Worm (Caenorhabditis elegans) whole organism, L4 larva: ENCODE results near the gene R02E4.2.
A peak's percentile ranks its signal among the peaks of the same experiment; 100 is the strongest.

Experiments
- F10B5.3 ChIP-seq: sonication (generic microtip); optimal IDR thresholded peaks from 2 replicates; lab custom pipeline; 2016; ENCODE audit warnings: mild to moderate bottlenecking, missing genetic modification characterization, missing compliant biosample characterization
- Y5F2A.4 ChIP-seq: fragments of 200-800 bp; sonication (Bioruptor generic); optimal IDR thresholded peaks from 2 replicates; lab custom pipeline; 2018; ENCODE audit warnings: mild to moderate bottlenecking, missing genetic modification characterization, missing compliant biosample characterization
- ZK546.5 ChIP-seq, 2 experiments: sonication (generic microtip); optimal IDR thresholded peaks; 2 replicates each; lab custom pipeline; 2017; ENCODE audit warnings: missing biosample characterization in 2 of 2, missing genetic modification characterization in 2 of 2
- aha-1 ChIP-seq: fragments of 150-350 bp; peaks from one replicate; lab custom pipeline; 2014; ENCODE audit warnings: missing biosample characterization, missing genetic modification characterization
- ama-1 ChIP-seq: fragments of 150-350 bp; optimal IDR thresholded peaks from 2 replicates; lab custom pipeline; 2014; ENCODE audit warnings: inconsistent platforms, mixed read lengths
- arid-1 ChIP-seq: fragments of 200-800 bp; sonication (Bioruptor generic); conservative IDR thresholded peaks from 2 replicates; pipeline ENCODE4 v1.3.6; 2022; ENCODE audit warnings: missing genetic modification reagents, missing genetic modification characterization, missing compliant biosample characterization
- attf-4 ChIP-seq: sonication (generic microtip); optimal IDR thresholded peaks from 3 replicates; lab custom pipeline; 2017; ENCODE audit warnings: missing biosample characterization, missing genetic modification characterization
- ceh-28 ChIP-seq: fragments of 150-350 bp; optimal IDR thresholded peaks from 2 replicates; lab custom pipeline; 2014; ENCODE audit warnings: missing biosample characterization, missing genetic modification reagents, missing genetic modification characterization
- ceh-44 ChIP-seq: fragments of 200-800 bp; sonication (Bioruptor generic); IDR thresholded peaks from 2 replicates; pipeline ENCODE4 v1.3.6; 2022; ENCODE audit warnings: missing genetic modification reagents, missing genetic modification characterization, missing compliant biosample characterization
- ceh-62 ChIP-seq: sonication (generic microtip); optimal IDR thresholded peaks from 2 replicates; lab custom pipeline; 2017; ENCODE audit warnings: missing biosample characterization, missing genetic modification characterization
- cey-2 ChIP-seq: sonication (generic microtip); optimal IDR thresholded peaks from 3 replicates; lab custom pipeline; 2017; ENCODE audit warnings: missing genetic modification characterization, mild to moderate bottlenecking, missing compliant biosample characterization, antibody characterized with exemption, borderline replicate concordance; ENCODE audit not compliant: insufficient read depth
- daf-16 ChIP-seq, 3 experiments: sonication (generic microtip); optimal IDR thresholded peaks; 2 replicates each; lab custom pipeline; 2016 to 2017; ENCODE audit warnings: missing genetic modification characterization in 3 of 3, missing genetic modification reagents in 3 of 3, mild to moderate bottlenecking in 2 of 3, missing compliant biosample characterization in 2 of 3, missing biosample characterization in 1 of 3, moderate library complexity in 1 of 3
- daf-19 ChIP-seq: fragments of 200-800 bp; sonication (Bioruptor generic); conservative IDR thresholded peaks from 2 replicates; pipeline ENCODE4 v1.3.6; 2022; ENCODE audit warnings: missing genetic modification characterization, missing compliant biosample characterization
- dmd-9 ChIP-seq: fragments of 200-800 bp; sonication (Bioruptor generic); IDR thresholded peaks from 2 replicates; pipeline ENCODE4 v1.3.6; 2022; ENCODE audit warnings: missing genetic modification reagents, missing genetic modification characterization, missing compliant biosample characterization
- duxl-1 ChIP-seq: sonication (generic microtip); optimal IDR thresholded peaks from 2 replicates; lab custom pipeline; 2016; ENCODE audit warnings: mild to moderate bottlenecking, missing genetic modification characterization, moderate library complexity, missing compliant biosample characterization; ENCODE audit not compliant: poor library complexity
- egl-43 ChIP-seq: fragments of 200-800 bp; sonication (Bioruptor generic); IDR thresholded peaks from 2 replicates; pipeline ENCODE4 v1.3.6; 2022; ENCODE audit warnings: missing genetic modification reagents, missing genetic modification characterization, missing compliant biosample characterization
- hif-1 ChIP-seq, 2 experiments: sonication (generic microtip); optimal IDR thresholded peaks; 2 replicates each; lab custom pipeline; 2016 to 2017; ENCODE audit warnings: missing compliant biosample characterization in 2 of 2, missing genetic modification characterization in 2 of 2, missing genetic modification reagents in 2 of 2, missing genotype in 2 of 2, mild to moderate bottlenecking in 1 of 2
- hlh-11 ChIP-seq: fragments of 200-800 bp; sonication (Bioruptor generic); optimal IDR thresholded peaks from 2 replicates; lab custom pipeline; 2018; ENCODE audit warnings: mild to moderate bottlenecking, missing genetic modification characterization, missing compliant biosample characterization
- lim-7 ChIP-seq: fragments of 200-800 bp; sonication (Bioruptor generic); IDR thresholded peaks from 2 replicates; pipeline ENCODE4 v1.3.6; 2022; ENCODE audit warnings: missing genetic modification characterization, missing compliant biosample characterization
- lin-13 ChIP-seq: fragments of 150-350 bp; optimal IDR thresholded peaks from 2 replicates; lab custom pipeline; 2014; ENCODE audit warnings: missing biosample characterization, missing genetic modification reagents, missing genetic modification characterization
- lin-29 ChIP-seq: fragments of 200-800 bp; sonication (Bioruptor generic); IDR thresholded peaks from 2 replicates; pipeline ENCODE4 v1.3.6; 2022; ENCODE audit warnings: missing genetic modification reagents, missing genetic modification characterization, missing compliant biosample characterization
- mxl-2 ChIP-seq: fragments of 200-800 bp; sonication (Bioruptor generic); conservative IDR thresholded peaks from 2 replicates; pipeline ENCODE4 v1.3.6; 2022; ENCODE audit warnings: missing genetic modification reagents, missing genetic modification characterization, missing compliant biosample characterization
- mxl-3 ChIP-seq: fragments of 200-800 bp; sonication (Bioruptor generic); optimal IDR thresholded peaks from 2 replicates; lab custom pipeline; 2018; ENCODE audit warnings: mild to moderate bottlenecking, missing genetic modification characterization, missing compliant biosample characterization
- nhr-10 ChIP-seq: fragments of 150-350 bp; optimal IDR thresholded peaks from 2 replicates; lab custom pipeline; 2014; ENCODE audit warnings: missing biosample characterization, missing genetic modification characterization
- nhr-11 ChIP-seq: fragments of 150-350 bp; optimal IDR thresholded peaks from 2 replicates; lab custom pipeline; 2014; ENCODE audit warnings: missing biosample characterization, missing genetic modification characterization
- nhr-48 ChIP-seq: sonication (generic microtip); optimal IDR thresholded peaks from 2 replicates; lab custom pipeline; 2016; ENCODE audit warnings: mild to moderate bottlenecking, missing genetic modification characterization, missing compliant biosample characterization
- pha-4 ChIP-seq, 2 experiments: fragments of 150-350 bp in 1 of 2; fragments of 200-800 bp in 1 of 2; sonication (Bioruptor generic) in 1 of 2; IDR thresholded peaks in 1 of 2; optimal IDR thresholded peaks in 1 of 2; 2 replicates each; pipeline versions ENCODE4 v1.3.6 to Lab custom; 2014 to 2022; ENCODE audit warnings: missing genetic modification characterization in 2 of 2, missing genetic modification reagents in 2 of 2, missing biosample characterization in 1 of 2, missing compliant biosample characterization in 1 of 2
- pqm-1 ChIP-seq: sonication (generic microtip); optimal IDR thresholded peaks from 2 replicates; lab custom pipeline; 2017; ENCODE audit warnings: missing biosample characterization, missing genetic modification characterization
- set-16 ChIP-seq: fragments of 200-800 bp; sonication (Bioruptor generic); IDR thresholded peaks from 2 replicates; pipeline ENCODE4 v1.3.6; 2022; ENCODE audit warnings: missing genetic modification reagents, missing genetic modification characterization, missing compliant biosample characterization
- skn-1 ChIP-seq: fragments of 150-350 bp; optimal IDR thresholded peaks from 2 replicates; lab custom pipeline; 2014; ENCODE audit warnings: missing biosample characterization, missing genetic modification characterization
- spr-1 ChIP-seq: sonication (generic microtip); optimal IDR thresholded peaks from 2 replicates; lab custom pipeline; 2016; ENCODE audit warnings: mild to moderate bottlenecking, missing genetic modification characterization, missing compliant biosample characterization
- tag-97 ChIP-seq: fragments of 200-800 bp; sonication (Bioruptor generic); IDR thresholded peaks from 2 replicates; pipeline ENCODE4 v1.3.6; 2022; ENCODE audit warnings: missing genetic modification characterization, missing compliant biosample characterization
- unc-62 ChIP-seq, 3 experiments: fragments of 150-350 bp in 1 of 3; sonication (generic microtip); optimal IDR thresholded peaks in 2 of 3; peaks in 1 of 3; 1 replicate in 1 of 3; 2 replicates in 2 of 3; lab custom pipeline; 2014 to 2017; ENCODE audit warnings: missing biosample characterization in 3 of 3, missing genetic modification characterization in 3 of 3, missing genetic modification reagents in 3 of 3, missing genotype in 1 of 3

Gene R02E4.2

ce11 chrX:4106896-4107505 lies at the start of gene R02E4.2:
Gene R02E4.2 (plus strand): TSS chrX:4107455.
- TF ChIP-seq ceh-44 (GFP tag; lab: Robert Waterston, UW) (no peak), unc-62 (GFP tag; optimal IDR thresholded peaks at IDR 0.05 in 1 of 2; lab: Kevin White, UChicago) (peak in 1 of 2 experiments; percentile 67), unc-62 (tag; optimal IDR thresholded peaks at IDR 0.05; lab: Kevin White, UChicago) (no peak)

- TF ChIP-seq set-16 (GFP tag; lab: Robert Waterston, UW) (peak; percentile 85), attf-4 (tag; lab: Kevin White, UChicago) (no peak)
Observed at ce11 chrX:4061968-4062367, 45.3 kb upstream of the R02E4.2 start.

ce11 chrX:4068180-4068579 lies 39.1 kb upstream of the R02E4.2 start:
- no peak for TF ChIP-seq nhr-48 (tag; lab: Kevin White, UChicago)
- no peak for TF ChIP-seq arid-1 (GFP tag; lab: Robert Waterston, UW)
- TF ChIP-seq mxl-3 (GFP tag; lab: Kevin White, UChicago), result no peak
- TF ChIP-seq unc-62 (GFP tag; optimal IDR thresholded peaks at IDR 0.05 in 1 of 2; lab: Kevin White, UChicago), result peak in 1 of 2 experiments; percentile 70
- TF ChIP-seq unc-62 (tag; optimal IDR thresholded peaks at IDR 0.05; lab: Kevin White, UChicago), result no peak
- no peak for TF ChIP-seq lim-7

- TF ChIP-seq ceh-62 (tag; lab: Kevin White, UChicago) (no peak), spr-1 (tag; lab: Kevin White, UChicago) (no peak), Y5F2A.4 (GFP tag; lab: Kevin White, UChicago) (no peak), skn-1 (tag; lab: Kevin White, UChicago) (no peak), pha-4 (GFP tag; IDR thresholded peaks at IDR 0.05; lab: Robert Waterston, UW) (no peak), pha-4 (tag; optimal IDR thresholded peaks at IDR 0.05; lab: Kevin White, UChicago) (no peak), pqm-1 (tag; lab: Kevin White, UChicago) (no peak), dmd-9 (GFP tag; lab: Robert Waterston, UW) (no peak), F10B5.3 (tag; lab: Kevin White, UChicago) (no peak), aha-1 (no peak), ZK546.5 (tag; optimal IDR thresholded peaks at IDR 0.05; lab: Kevin White, UChicago) (no peak), hif-1 (tag; optimal IDR thresholded peaks at IDR 0.05; lab: Kevin White, UChicago) (no peak)
Observed at ce11 chrX:4072501-4072900, 34.8 kb upstream of the R02E4.2 start.

DNA sequence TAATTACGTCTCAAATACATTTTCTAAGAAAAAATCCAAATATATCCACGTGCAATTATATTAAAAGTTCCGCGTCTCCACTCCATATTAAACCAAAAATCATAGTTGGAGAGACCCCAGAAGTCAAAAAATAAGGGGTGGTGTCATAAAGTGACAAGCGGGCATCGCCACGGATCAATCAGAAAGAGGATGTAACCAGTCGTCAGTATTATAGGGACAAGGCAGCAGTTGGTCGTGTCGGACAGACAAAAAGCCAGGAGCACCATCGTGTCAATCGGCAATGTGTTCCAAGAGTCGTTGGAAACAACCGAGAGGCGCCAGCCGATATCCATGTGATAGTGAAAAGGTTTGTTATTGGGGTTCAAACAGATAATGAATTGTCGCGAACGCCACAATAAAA lies 31.3 kb upstream of the R02E4.2 start:
- TF ChIP-seq hlh-11 (tag; lab: Kevin White, UChicago) (peak; percentile 46), daf-16 (GFP tag; optimal IDR thresholded peaks at IDR 0.05; lab: Kevin White, UChicago) (peak in 1 of 2 experiments; percentile 68), daf-16 (tag; optimal IDR thresholded peaks at IDR 0.05; lab: Kevin White, UChicago) (no peak), ama-1 (no peak), nhr-11 (peak; percentile 34), lin-29 (no peak)
- TF ChIP-seq, all 104 proteins: peak for 3

DNA sequence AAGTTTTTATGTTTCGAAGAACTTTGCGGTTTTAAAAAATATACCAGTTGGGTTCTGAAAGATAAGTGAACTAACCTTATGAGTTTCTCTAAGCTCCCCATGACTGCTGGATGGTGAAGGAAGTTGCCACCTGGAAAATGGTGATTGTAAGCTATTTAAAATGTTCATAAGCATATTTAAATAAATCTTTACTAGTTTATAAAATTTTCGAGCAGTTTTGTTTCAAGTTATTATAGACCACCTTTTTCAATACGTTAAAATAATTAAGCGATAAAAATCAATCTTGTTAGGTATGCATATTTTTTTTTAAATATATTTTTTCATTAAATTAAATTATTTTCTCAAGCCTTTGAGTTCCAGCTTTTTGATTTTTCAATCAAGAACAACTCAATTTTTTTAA lies 28.0 kb upstream of the R02E4.2 start, which contains the start of gene T06F4.1:
T06F4.1 (minus strand) TSS at position 101 of the 400 bp plus-strand sequence.
- TF ChIP-seq lin-13 (GFP tag; lab: Kevin White, UChicago), result no peak
- TF ChIP-seq tag-97 (GFP tag; lab: Robert Waterston, UW), result no peak
- TF ChIP-seq cey-2 (tag; lab: Kevin White, UChicago), result no peak
- no peak for TF ChIP-seq daf-19 (GFP tag; lab: Robert Waterston, UW)
- no peak for TF ChIP-seq nhr-10 (tag; lab: Kevin White, UChicago)
- TF ChIP-seq egl-43, result no peak
- TF ChIP-seq ceh-28, result no peak
- no peak for TF ChIP-seq attf-4 (tag; lab: Kevin White, UChicago)
- no peak for TF ChIP-seq duxl-1 (tag; lab: Kevin White, UChicago)
- no peak for TF ChIP-seq ama-1
- no peak for TF ChIP-seq mxl-2 (GFP tag; lab: Robert Waterston, UW)
